Worm (Caenorhabditis elegans) whole organism, L1 larva: ENCODE data around the gene elf-1.

ENCODE experiments used
- Y116A8C.19 ChIP-seq: sonication (generic microtip); optimal IDR thresholded peaks from 2 replicates; lab custom pipeline; 2016; ENCODE audit warnings: missing compliant biosample characterization, missing genetic modification characterization, borderline replicate concordance
- aha-1 ChIP-seq: fragments of 150-350 bp; optimal IDR thresholded peaks from 2 replicates; lab custom pipeline; 2014; ENCODE audit warnings: missing biosample characterization, missing genetic modification characterization
- alr-1 ChIP-seq: fragments of 200-800 bp; sonication (Bioruptor generic); optimal IDR thresholded peaks from 2 replicates; lab custom pipeline; 2018; ENCODE audit warnings: borderline replicate concordance, mild to moderate bottlenecking, missing genetic modification characterization, missing compliant biosample characterization
- blmp-1 ChIP-seq: fragments of 150-350 bp; optimal IDR thresholded peaks from 2 replicates; lab custom pipeline; 2014; ENCODE audit warnings: missing biosample characterization, missing genetic modification characterization
- ceh-63 ChIP-seq: fragments of 200-800 bp; sonication (Bioruptor generic); optimal IDR thresholded peaks from 2 replicates; lab custom pipeline; 2018; ENCODE audit warnings: mild to moderate bottlenecking, missing genetic modification characterization, missing compliant biosample characterization
- ceh-8 ChIP-seq: fragments of 200-800 bp; sonication (Bioruptor generic); optimal IDR thresholded peaks from 2 replicates; lab custom pipeline; 2018; ENCODE audit warnings: mild to moderate bottlenecking, missing genetic modification characterization, moderate library complexity, missing compliant biosample characterization
- ceh-82 ChIP-seq, 3 experiments: fragments of 150-350 bp in 1 of 3; sonication (generic microtip) in 2 of 3; optimal IDR thresholded peaks; 2 replicates each; lab custom pipeline; 2014 to 2017; ENCODE audit warnings: missing biosample characterization in 3 of 3, missing genetic modification characterization in 3 of 3
- ceh-88 ChIP-seq: fragments of 200-800 bp; sonication (Bioruptor generic); IDR thresholded peaks from 2 replicates; pipeline ENCODE4 v1.3.6; 2022; ENCODE audit warnings: missing genetic modification characterization, missing compliant biosample characterization
- ceh-90 ChIP-seq: sonication (generic microtip); optimal IDR thresholded peaks from 2 replicates; lab custom pipeline; 2016; ENCODE audit warnings: missing genetic modification characterization, missing compliant biosample characterization
- dsc-1 ChIP-seq: sonication (generic microtip); optimal IDR thresholded peaks from 2 replicates; lab custom pipeline; 2016; ENCODE audit warnings: mild to moderate bottlenecking, missing genetic modification characterization, missing compliant biosample characterization
- egl-13 ChIP-seq: sonication (generic microtip); optimal IDR thresholded peaks from 2 replicates; lab custom pipeline; 2016; ENCODE audit warnings: missing genotype, missing genetic modification reagents, missing genetic modification characterization, missing compliant biosample characterization
- fkh-10 ChIP-seq: sonication (generic microtip); optimal IDR thresholded peaks from 2 replicates; lab custom pipeline; 2017; ENCODE audit warnings: missing biosample characterization, missing genetic modification reagents, missing genetic modification characterization
- fkh-8 ChIP-seq: sonication (generic microtip); optimal IDR thresholded peaks from 2 replicates; lab custom pipeline; 2016; ENCODE audit warnings: mild to moderate bottlenecking, missing genetic modification characterization, missing compliant biosample characterization
- hpl-2 ChIP-seq: fragments of 150-350 bp; optimal IDR thresholded peaks from 2 replicates; lab custom pipeline; 2014; ENCODE audit warnings: missing biosample characterization, missing genetic modification reagents, missing genetic modification characterization
- isw-1 ChIP-seq: fragments of 200-800 bp; sonication (Bioruptor generic); IDR thresholded peaks from 2 replicates; pipeline ENCODE4 v1.3.6; 2022; ENCODE audit warnings: missing genetic modification characterization, missing compliant biosample characterization
- lin-14 ChIP-seq: fragments of 200-800 bp; sonication (Bioruptor generic); optimal IDR thresholded peaks from 2 replicates; lab custom pipeline; 2018; ENCODE audit warnings: mild to moderate bottlenecking, missing genetic modification characterization, moderate library complexity, missing compliant biosample characterization
- lin-35 ChIP-seq, 2 experiments: fragments of 150-350 bp; optimal IDR thresholded peaks; 2 replicates each; lab custom pipeline; 2014; ENCODE audit warnings: missing biosample characterization in 2 of 2, missing genetic modification characterization in 2 of 2, missing genetic modification reagents in 2 of 2
- lsy-2 ChIP-seq, 2 experiments: fragments of 150-350 bp; optimal IDR thresholded peaks; 2 replicates each; lab custom pipeline; 2014; ENCODE audit warnings: missing biosample characterization in 2 of 2, missing genetic modification characterization in 2 of 2
- mep-1 ChIP-seq: fragments of 150-350 bp; optimal IDR thresholded peaks from 2 replicates; lab custom pipeline; 2014; ENCODE audit warnings: missing biosample characterization, missing genetic modification characterization
- nhr-11 ChIP-seq: fragments of 150-350 bp; optimal IDR thresholded peaks from 2 replicates; lab custom pipeline; 2014; ENCODE audit warnings: missing biosample characterization, missing genetic modification characterization
- nhr-19 ChIP-seq: fragments of 200-800 bp; sonication (Bioruptor generic); conservative IDR thresholded peaks from 2 replicates; pipeline ENCODE4 v1.3.6; 2022; ENCODE audit warnings: missing genetic modification characterization, missing compliant biosample characterization
- nhr-237 ChIP-seq: fragments of 150-350 bp; optimal IDR thresholded peaks from 2 replicates; lab custom pipeline; 2014; ENCODE audit warnings: missing biosample characterization, missing genetic modification characterization
- nhr-47 ChIP-seq: sonication (generic microtip); optimal IDR thresholded peaks from 2 replicates; lab custom pipeline; 2016; ENCODE audit warnings: mild to moderate bottlenecking, missing genetic modification characterization, moderate library complexity, missing compliant biosample characterization
- nhr-71 ChIP-seq: sonication (generic microtip); optimal IDR thresholded peaks from 2 replicates; lab custom pipeline; 2016; ENCODE audit warnings: mild to moderate bottlenecking, missing genetic modification characterization, moderate library complexity, missing compliant biosample characterization
- nhr-76 ChIP-seq: sonication (generic microtip); optimal IDR thresholded peaks from 2 replicates; lab custom pipeline; 2017; ENCODE audit warnings: missing biosample characterization, missing genetic modification characterization
- nhr-77 ChIP-seq: fragments of 150-350 bp; optimal IDR thresholded peaks from 2 replicates; lab custom pipeline; 2014; ENCODE audit warnings: missing biosample characterization, missing genetic modification characterization
- nhr-84 ChIP-seq: sonication (generic microtip); optimal IDR thresholded peaks from 2 replicates; lab custom pipeline; 2017; ENCODE audit warnings: missing biosample characterization, missing genetic modification characterization
- pag-3 ChIP-seq: sonication (generic microtip); optimal IDR thresholded peaks from 2 replicates; lab custom pipeline; 2017; ENCODE audit warnings: missing genetic modification characterization, mild to moderate bottlenecking, missing compliant biosample characterization, antibody characterized with exemption, borderline replicate concordance; ENCODE audit not compliant: insufficient read depth
- pax-3 ChIP-seq: fragments of 200-800 bp; sonication (Bioruptor generic); optimal IDR thresholded peaks from 2 replicates; lab custom pipeline; 2018; ENCODE audit warnings: mild to moderate bottlenecking, missing genetic modification characterization, moderate library complexity, missing compliant biosample characterization
- skn-1 ChIP-seq: fragments of 150-350 bp; optimal IDR thresholded peaks from 2 replicates; lab custom pipeline; 2014; ENCODE audit warnings: missing biosample characterization, missing genetic modification characterization
- snpc-4 ChIP-seq: fragments of 150-350 bp; optimal IDR thresholded peaks from 2 replicates; lab custom pipeline; 2014; ENCODE audit warnings: missing biosample characterization, missing genetic modification characterization
- snu-23 ChIP-seq: sonication (generic microtip); optimal IDR thresholded peaks from 2 replicates; lab custom pipeline; 2016; ENCODE audit warnings: missing genetic modification characterization, missing compliant biosample characterization
- sox-4 ChIP-seq: sonication (generic microtip); optimal IDR thresholded peaks from 2 replicates; lab custom pipeline; 2016; ENCODE audit warnings: missing genetic modification characterization, missing compliant biosample characterization
- sptf-1 ChIP-seq: fragments of 150-350 bp; optimal IDR thresholded peaks from 2 replicates; lab custom pipeline; 2014; ENCODE audit warnings: missing biosample characterization, missing genetic modification characterization
- swsn-7 ChIP-seq: sonication (generic microtip); optimal IDR thresholded peaks from 2 replicates; lab custom pipeline; 2016; ENCODE audit warnings: missing genetic modification characterization, missing compliant biosample characterization
- tbx-2 ChIP-seq: sonication (generic microtip); optimal IDR thresholded peaks from 2 replicates; lab custom pipeline; 2016; ENCODE audit warnings: missing genetic modification characterization, missing compliant biosample characterization
- unc-30 ChIP-seq: sonication (generic microtip); optimal IDR thresholded peaks from 2 replicates; lab custom pipeline; 2017; ENCODE audit warnings: missing biosample characterization, missing genetic modification characterization
- unc-86 ChIP-seq: sonication (generic microtip); optimal IDR thresholded peaks from 2 replicates; lab custom pipeline; 2016; ENCODE audit warnings: missing genetic modification characterization, missing compliant biosample characterization
- zag-1 ChIP-seq: fragments of 150-350 bp; optimal IDR thresholded peaks from 2 replicates; lab custom pipeline; 2014; ENCODE audit warnings: missing biosample characterization, missing genetic modification characterization
- zip-4 ChIP-seq: fragments of 200-800 bp; sonication (Bioruptor generic); optimal IDR thresholded peaks from 2 replicates; lab custom pipeline; 2018; ENCODE audit warnings: mild to moderate bottlenecking, missing genetic modification characterization, moderate library complexity, missing compliant biosample characterization

The elf-1 gene

DNA sequence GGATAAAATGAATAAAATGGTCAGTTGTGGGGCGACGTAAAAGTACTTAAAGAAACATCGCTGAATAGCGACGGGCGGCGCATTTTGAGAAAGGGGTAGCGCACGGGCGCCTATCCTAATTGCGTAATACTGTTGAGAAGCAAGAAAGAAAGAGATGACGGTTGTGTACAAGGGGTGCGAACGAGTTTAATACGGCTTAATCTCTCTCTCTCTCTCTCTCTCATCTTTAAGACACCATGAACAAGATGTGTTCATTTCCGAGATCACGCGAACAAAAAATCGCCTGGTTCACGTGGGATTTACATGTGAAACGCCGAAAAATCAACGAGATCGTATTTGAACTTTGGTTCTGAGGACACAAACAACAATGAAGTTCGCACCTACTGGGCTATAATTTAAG lies 70.7 kb downstream of the elf-1 start:
- TF ChIP-seq ceh-63 (no peak), blmp-1 (tag; lab: Kevin White, UChicago) (peak; percentile 36)

DNA sequence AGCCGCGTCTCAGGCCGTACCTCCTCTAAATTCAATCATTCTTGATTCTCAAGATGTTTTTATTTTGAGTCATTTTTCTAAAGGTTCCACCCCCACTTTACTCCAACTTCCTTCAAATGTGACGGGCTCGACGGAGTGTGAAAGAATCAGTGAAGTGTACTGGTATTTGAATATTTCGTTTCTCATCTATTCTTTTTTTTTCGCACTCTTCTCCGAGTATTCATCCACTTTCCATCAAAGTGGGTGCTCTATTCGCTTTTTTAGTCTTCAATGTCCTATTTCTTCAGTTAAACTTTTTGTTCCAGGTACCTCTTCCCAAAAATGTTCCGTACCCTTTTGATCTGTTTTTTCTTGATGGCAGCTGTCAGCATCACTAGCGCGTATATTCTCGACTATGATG lies 72.5 kb downstream of the elf-1 start, which contains the start of gene nlp-52:
nlp-52 (plus strand) TSS at position 301 of the 400 bp plus-strand sequence.
- TF ChIP-seq zag-1 (tag; lab: Kevin White, UChicago) = no peak
- TF ChIP-seq nhr-237 = no peak
- no peak for TF ChIP-seq unc-30 (tag; lab: Kevin White, UChicago)
- TF ChIP-seq nhr-84 (tag; lab: Kevin White, UChicago) = no peak
- no peak for TF ChIP-seq fkh-8 (tag; lab: Kevin White, UChicago)
- no peak for TF ChIP-seq nhr-11 (tag; lab: Kevin White, UChicago)
- no peak for TF ChIP-seq snu-23 (GFP tag; lab: Kevin White, UChicago)
- TF ChIP-seq alr-1 = no peak
- no peak for TF ChIP-seq lsy-2 (tag; optimal IDR thresholded peaks at IDR 0.05; lab: Kevin White, UChicago)
- no peak for TF ChIP-seq skn-1 (tag; lab: Kevin White, UChicago)
- TF ChIP-seq aha-1 (tag; lab: Kevin White, UChicago) = no peak
- no peak for TF ChIP-seq ceh-82 (tag; optimal IDR thresholded peaks at IDR 0.05; lab: Kevin White, UChicago)
- TF ChIP-seq hpl-2 (GFP tag; lab: Kevin White, UChicago) = no peak
- TF ChIP-seq pax-3 (tag; lab: Kevin White, UChicago) = no peak
- no peak for TF ChIP-seq isw-1
- TF ChIP-seq ceh-8 (GFP tag; lab: Kevin White, UChicago) = no peak

DNA sequence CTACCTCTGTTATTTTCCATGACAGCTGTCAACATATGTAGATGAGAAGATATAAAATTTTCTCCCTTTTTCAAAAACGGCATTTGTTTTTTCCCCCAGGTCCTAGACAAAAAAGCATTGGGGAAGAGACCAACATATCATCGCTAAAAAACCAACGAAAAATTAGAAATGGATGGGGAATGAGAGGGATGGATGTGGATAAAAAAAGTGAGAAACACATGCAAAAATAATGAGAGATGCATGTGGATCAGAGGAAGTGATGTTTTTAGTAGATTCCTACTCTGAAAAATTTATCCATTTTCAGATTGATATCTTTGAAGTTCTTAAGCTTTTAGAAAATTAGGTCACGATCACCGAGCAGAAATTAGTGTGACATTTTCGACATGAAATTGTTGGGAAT lies 73.5 kb downstream of the elf-1 start:
- TF ChIP-seq snu-23 (GFP tag; lab: Kevin White, UChicago) (no peak), nhr-76 (no peak), swsn-7 (tag; lab: Kevin White, UChicago) (no peak), nhr-77 (no peak), alr-1 (no peak), ceh-88 (no peak), dsc-1 (tag; lab: Kevin White, UChicago) (peak; percentile 85), pag-3 (tag; lab: Kevin White, UChicago) (no peak), sox-4 (tag; lab: Kevin White, UChicago) (no peak)

DNA sequence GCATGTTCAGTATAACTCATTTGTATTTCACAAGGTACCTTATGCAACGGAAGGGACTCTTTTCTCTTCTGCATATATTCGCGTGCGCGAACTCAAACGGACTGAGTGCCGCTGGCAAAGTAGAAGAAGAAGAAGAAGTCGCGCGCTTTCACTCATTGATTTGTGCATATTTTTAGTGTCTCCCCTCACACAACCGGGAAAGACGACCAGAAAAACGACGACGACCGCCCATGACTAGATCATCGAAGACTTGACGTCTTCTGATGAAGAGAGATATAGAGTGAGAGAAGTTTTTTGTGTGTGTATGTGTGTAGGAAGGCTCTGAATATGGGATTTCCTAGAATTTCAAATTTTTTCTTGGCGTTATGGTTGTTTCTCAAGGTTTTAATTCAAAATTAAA lies 75.4 kb downstream of the elf-1 start:
- TF ChIP-seq swsn-7 (tag; lab: Kevin White, UChicago) = peak; percentile 38
- TF ChIP-seq tbx-2 = peak; percentile 11
- TF ChIP-seq fkh-10 (GFP tag; lab: Kevin White, UChicago) = peak; percentile 58
- peak; percentile 49 for TF ChIP-seq egl-13
- peak; percentile 20 for TF ChIP-seq mep-1 (tag; lab: Kevin White, UChicago)
- no peak for TF ChIP-seq nhr-19
- peak; percentile 13 for TF ChIP-seq dsc-1 (tag; lab: Kevin White, UChicago)
- TF ChIP-seq ceh-90 (tag; lab: Kevin White, UChicago) = no peak
- TF ChIP-seq zip-4 (GFP tag; lab: Kevin White, UChicago) = no peak
- peak; percentile 51 for TF ChIP-seq nhr-47 (tag; lab: Kevin White, UChicago)
- TF ChIP-seq lsy-2 (tag; optimal IDR thresholded peaks at IDR 0.05; lab: Kevin White, UChicago) = peak in 1 of 2 experiments; percentile 21
- peak; percentile 2 for TF ChIP-seq snu-23 (GFP tag; lab: Kevin White, UChicago)
- TF ChIP-seq lin-35 (GFP tag; optimal IDR thresholded peaks at IDR 0.05; lab: Kevin White, UChicago) = peak in 1 of 2 experiments; percentile 15
- TF ChIP-seq fkh-8 (tag; lab: Kevin White, UChicago) = peak; percentile 89
- TF ChIP-seq Y116A8C.19 (tag; lab: Kevin White, UChicago) = no peak
- peak; percentile 88 for TF ChIP-seq lin-14 (GFP tag; lab: Kevin White, UChicago)
- TF ChIP-seq unc-86 (tag; lab: Kevin White, UChicago) = peak; percentile 78
- TF ChIP-seq snpc-4 = peak; percentile 16
- no peak for TF ChIP-seq sptf-1 (tag; lab: Kevin White, UChicago)
- TF ChIP-seq isw-1 = peak; percentile 26; the same call in 1 of the 2 replicates
- peak in 2 of 3 experiments; percentile 10 to 60 for TF ChIP-seq ceh-82 (tag; optimal IDR thresholded peaks at IDR 0.05; lab: Kevin White, UChicago)
- peak; percentile 62 for TF ChIP-seq nhr-71 (tag; lab: Kevin White, UChicago)
